ENCODE assay signal across 4 fruit fly cellular contexts in the genomic region with DNA sequence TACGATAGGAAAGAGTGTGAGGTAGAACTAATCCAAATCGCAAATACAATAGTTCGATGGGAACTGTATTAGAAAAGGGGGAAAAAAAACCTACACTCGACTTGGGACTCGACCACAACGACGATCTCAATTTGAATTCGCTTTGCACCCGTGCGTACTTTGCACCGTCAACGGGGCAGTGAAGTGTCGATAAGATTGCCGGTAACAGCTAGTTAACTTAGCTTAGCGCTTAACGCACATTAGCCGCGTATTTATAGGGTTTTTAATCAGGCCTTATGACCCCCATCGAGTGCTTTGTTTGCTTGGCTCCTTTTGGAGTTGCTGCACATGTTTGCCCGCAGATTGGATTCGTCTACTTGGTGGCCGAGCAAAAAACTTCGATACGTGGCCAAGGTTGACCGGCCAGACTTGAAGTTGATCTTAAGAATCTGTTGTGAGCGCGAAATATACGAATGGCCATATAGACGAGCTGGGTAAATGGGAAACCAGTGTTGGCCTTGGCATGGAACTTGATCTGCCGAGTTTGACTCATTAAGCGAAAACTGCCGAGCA.
TF ChIP-seq lines count a peak whose summit lies in the region.

No protein-coding gene starts in this region.

- no peak for TF ChIP-seq CTCF in whole organism, embryonic (GFP tag; optimal IDR thresholded peaks at IDR 0.05; lab: Kevin White, UChicago)

TF ChIP-seq in whole organism, adult, 20 proteins besides CTCF, POLR2A, EP300 and RAD21:
- no peak for TF ChIP-seq kay (GFP tag; lab: Kevin White, UChicago; ENCODE audit: borderline replicate concordance)
- TF ChIP-seq toe (GFP tag; optimal IDR thresholded peaks at IDR 0.05; lab: Kevin White, UChicago): peak; percentile 54
- no peak for TF ChIP-seq Clk (GFP tag; optimal IDR thresholded peaks at IDR 0.05; lab: Kevin White, UChicago)
- TF ChIP-seq cnc (optimal IDR thresholded peaks at IDR 0.05; lab: Kevin White, UChicago): no peak
- TF ChIP-seq Mnt (GFP tag; optimal IDR thresholded peaks at IDR 0.05; lab: Kevin White, UChicago): peak; percentile 3
- TF ChIP-seq Hr96 (GFP tag; optimal IDR thresholded peaks at IDR 0.05; lab: Kevin White, UChicago): peak; percentile 65
- peak; percentile 34 for TF ChIP-seq cic (GFP tag; optimal IDR thresholded peaks at IDR 0.05; lab: Kevin White, UChicago)
- TF ChIP-seq Crg-1 (GFP tag; optimal IDR thresholded peaks at IDR 0.05; lab: Kevin White, UChicago): no peak
- TF ChIP-seq CG7045 (GFP tag; optimal IDR thresholded peaks at IDR 0.05; lab: Kevin White, UChicago): peak; percentile 0
- peak; percentile 49 for TF ChIP-seq CG33017 (tag; optimal IDR thresholded peaks at IDR 0.05; lab: Kevin White, UChicago)
- TF ChIP-seq pad (GFP tag; optimal IDR thresholded peaks at IDR 0.05; lab: Kevin White, UChicago): peak; percentile 18
- no peak for TF ChIP-seq bab1 (GFP tag; optimal IDR thresholded peaks at IDR 0.05; lab: Kevin White, UChicago)
- TF ChIP-seq CG12768 (GFP tag; optimal IDR thresholded peaks at IDR 0.05; lab: Kevin White, UChicago): peak; percentile 96
- no peak for TF ChIP-seq tj (GFP tag; optimal IDR thresholded peaks at IDR 0.05; lab: Kevin White, UChicago)
- no peak for TF ChIP-seq CG11617 (GFP tag; optimal IDR thresholded peaks at IDR 0.05; lab: Kevin White, UChicago)
- TF ChIP-seq CG14711 (tag; optimal IDR thresholded peaks at IDR 0.05; lab: Kevin White, UChicago): no peak
- TF ChIP-seq CG5204 (GFP tag; optimal IDR thresholded peaks at IDR 0.05; lab: Kevin White, UChicago): no peak
TF ChIP-seq in whole organism, adult: peak in this region for 8.

TF ChIP-seq in whole organism, embryonic, 481 proteins besides CTCF, POLR2A, EP300 and RAD21 (continues in another document):
- TF ChIP-seq pita (GFP tag; optimal IDR thresholded peaks at IDR 0.05; lab: Kevin White, UChicago): no peak
- no peak for TF ChIP-seq Scr (GFP tag; IDR thresholded peaks at IDR 0.05; lab: Robert Waterston, UW; ENCODE audit: partially characterized antibody)
- 0 out of 3 replicates have a peak, but pooled peaks have one; percentile 20 for TF ChIP-seq row (GFP tag; IDR thresholded peaks at IDR 0.05; lab: Robert Waterston, UW)
- no peak for TF ChIP-seq CG33557 (GFP tag; optimal IDR thresholded peaks at IDR 0.05; lab: Kevin White, UChicago)
- peak; percentile 27 for TF ChIP-seq grau (tag; optimal IDR thresholded peaks at IDR 0.05; lab: Kevin White, UChicago)
- TF ChIP-seq Drgx (GFP tag; IDR thresholded peaks at IDR 0.05; lab: Robert Waterston, UW): peak; percentile 21; the same call in 1 of the 2 replicates
- no peak for TF ChIP-seq CG7357 (GFP tag; IDR thresholded peaks at IDR 0.05; lab: Robert Waterston, UW)
- TF ChIP-seq Atf-2 (GFP tag; optimal IDR thresholded peaks at IDR 0.05; lab: Kevin White, UChicago): no peak
- no peak for TF ChIP-seq nerfin-1 (tag; optimal IDR thresholded peaks at IDR 0.05; lab: Kevin White, UChicago)
- 0 out of 2 replicates have a peak, but pooled peaks have one; percentile 8 for TF ChIP-seq Ptx1 (GFP tag; IDR thresholded peaks at IDR 0.05; lab: Robert Waterston, UW)
- peak; percentile 75 for TF ChIP-seq sug (tag; optimal IDR thresholded peaks at IDR 0.05; lab: Kevin White, UChicago)
- no peak for TF ChIP-seq lbe (GFP tag; optimal IDR thresholded peaks at IDR 0.05; lab: Kevin White, UChicago)
- no peak for TF ChIP-seq CG11696 (GFP tag; IDR thresholded peaks at IDR 0.05; lab: Robert Waterston, UW)
- TF ChIP-seq CG18599 (GFP tag; optimal IDR thresholded peaks at IDR 0.05; lab: Kevin White, UChicago): no peak
- TF ChIP-seq Atf6 (GFP tag; IDR thresholded peaks at IDR 0.05; lab: Robert Waterston, UW): no peak
- no peak for TF ChIP-seq pan (optimal IDR thresholded peaks at IDR 0.05; lab: Kevin White, UChicago)
- no peak for TF ChIP-seq pan (GFP tag; optimal IDR thresholded peaks at IDR 0.05 in 1 of 2, IDR thresholded peaks at IDR 0.05 in 1 of 2)
- peak in 1 of 2 experiments; percentile 2 for TF ChIP-seq Hr78 (GFP tag; optimal IDR thresholded peaks at IDR 0.05; lab: Kevin White, UChicago)
- TF ChIP-seq mirr (GFP tag; optimal IDR thresholded peaks at IDR 0.05; lab: Kevin White, UChicago): peak; percentile 32
- no peak for TF ChIP-seq CG12391 (tag; optimal IDR thresholded peaks at IDR 0.05; lab: Kevin White, UChicago)
- TF ChIP-seq ftz-f1 (GFP tag; optimal IDR thresholded peaks at IDR 0.05; lab: Kevin White, UChicago): peak; percentile 47
- TF ChIP-seq Oli (tag; optimal IDR thresholded peaks at IDR 0.05; lab: Kevin White, UChicago): no peak

TF ChIP-seq in whole organism, prepupa, 60 proteins besides CTCF, POLR2A, EP300 and RAD21:
- TF ChIP-seq CG1621 (tag; optimal IDR thresholded peaks at IDR 0.05; lab: Kevin White, UChicago) (no peak), CG6276 (GFP tag; optimal IDR thresholded peaks at IDR 0.05; lab: Kevin White, UChicago) (peak; percentile 49), CG8119 (GFP tag; IDR thresholded peaks at IDR 0.05; lab: Robert Waterston, UW) (0 out of 3 replicates have a peak, but pooled peaks have one; percentile 21), eg (GFP tag; IDR thresholded peaks at IDR 0.05; lab: Robert Waterston, UW) (0 out of 3 replicates have a peak, but pooled peaks have one; percentile 20), Ets21C (GFP tag; optimal IDR thresholded peaks at IDR 0.05; lab: Kevin White, UChicago) (no peak), net (GFP tag; optimal IDR thresholded peaks at IDR 0.05; lab: Kevin White, UChicago) (peak; percentile 28), CG15336 (GFP tag; IDR thresholded peaks at IDR 0.05; lab: Robert Waterston, UW) (0 out of 2 replicates have a peak, but pooled peaks have one; percentile 14), ss (GFP tag; optimal IDR thresholded peaks at IDR 0.05; lab: Kevin White, UChicago) (peak; percentile 1 to 32), CG6808 (GFP tag; optimal IDR thresholded peaks at IDR 0.05; lab: Kevin White, UChicago) (peak; percentile 29)

TF ChIP-seq in whole organism, pupa, 21 proteins besides CTCF, POLR2A, EP300 and RAD21:
- TF ChIP-seq CG34367 (tag; optimal IDR thresholded peaks at IDR 0.05; lab: Kevin White, UChicago) (no peak), CG32121 (GFP tag; IDR thresholded peaks at IDR 0.05; lab: Robert Waterston, UW) (no peak), CG4496 (GFP tag; IDR thresholded peaks at IDR 0.05; lab: Robert Waterston, UW) (peak; percentile 44; the same call in 1 of the 3 replicates), gl (tag; optimal IDR thresholded peaks at IDR 0.05; lab: Kevin White, UChicago) (no peak), CG12605 (GFP tag; IDR thresholded peaks at IDR 0.05; lab: Robert Waterston, UW) (no peak), CG9948 (tag; optimal IDR thresholded peaks at IDR 0.05; lab: Kevin White, UChicago) (no peak), Ets98B (GFP tag; IDR thresholded peaks at IDR 0.05; lab: Robert Waterston, UW) (0 out of 2 replicates have a peak, but pooled peaks have one; percentile 11), CG10348 (GFP tag; IDR thresholded peaks at IDR 0.05; lab: Robert Waterston, UW) (no peak), CG15710 (tag; optimal IDR thresholded peaks at IDR 0.05; lab: Kevin White, UChicago) (no peak), EcR (GFP tag; optimal IDR thresholded peaks at IDR 0.05; lab: Kevin White, UChicago) (peak; percentile 81), CG14655 (GFP tag; optimal IDR thresholded peaks at IDR 0.05; lab: Kevin White, UChicago) (no peak), fd96Ca (GFP tag; IDR thresholded peaks at IDR 0.05; lab: Robert Waterston, UW) (no peak), CG17806 (tag; optimal IDR thresholded peaks at IDR 0.05; lab: Kevin White, UChicago) (no peak), rn (GFP tag; IDR thresholded peaks at IDR 0.05; lab: Robert Waterston, UW) (no peak), Pif1A (GFP tag; optimal IDR thresholded peaks at IDR 0.05; lab: Kevin White, UChicago) (no peak), Pif1B (GFP tag; optimal IDR thresholded peaks at IDR 0.05; lab: Kevin White, UChicago) (no peak), D1 (tag; optimal IDR thresholded peaks at IDR 0.05; lab: Kevin White, UChicago) (no peak), CG13204 (GFP tag; optimal IDR thresholded peaks at IDR 0.05; lab: Kevin White, UChicago) (no peak), Snoo (tag; optimal IDR thresholded peaks at IDR 0.05; lab: Kevin White, UChicago) (no peak), CG8159 (tag; optimal IDR thresholded peaks at IDR 0.05; lab: Kevin White, UChicago) (no peak), CG8301 (tag; optimal IDR thresholded peaks at IDR 0.05; lab: Kevin White, UChicago) (no peak)
